Fruit fly (Drosophila melanogaster) whole organism: ENCODE data around the gene CG3032.
A peak's percentile ranks its signal among the peaks of the same experiment; 100 is the strongest.

Experiments used
- CG8478 ChIP-seq: fragments of >200 bp; optimal IDR thresholded peaks from 2 replicates; lab custom pipeline; 2018; ENCODE audit warnings: inconsistent platforms
- Dll ChIP-seq: fragments of >200 bp; optimal IDR thresholded peaks from 2 replicates; lab custom pipeline; 2017
- EcR ChIP-seq, 2 experiments: fragments of >200 bp; optimal IDR thresholded peaks; 2 replicates each; lab custom pipeline; 2017; ENCODE audit warnings: missing biosample characterization in 2 of 2, missing genetic modification characterization in 2 of 2, missing genetic modification reagents in 2 of 2
- pan ChIP-seq: fragments of >200 bp; optimal IDR thresholded peaks from 2 replicates; lab custom pipeline; 2017
- psq ChIP-seq: fragments of >200 bp; optimal IDR thresholded peaks from 2 replicates; lab custom pipeline; 2017
- usp ChIP-seq: fragments of >200 bp; optimal IDR thresholded peaks from 2 replicates; lab custom pipeline; 2017; ENCODE audit warnings: missing biosample characterization, missing genetic modification characterization, mixed read lengths

CG3032 gene

DNA sequence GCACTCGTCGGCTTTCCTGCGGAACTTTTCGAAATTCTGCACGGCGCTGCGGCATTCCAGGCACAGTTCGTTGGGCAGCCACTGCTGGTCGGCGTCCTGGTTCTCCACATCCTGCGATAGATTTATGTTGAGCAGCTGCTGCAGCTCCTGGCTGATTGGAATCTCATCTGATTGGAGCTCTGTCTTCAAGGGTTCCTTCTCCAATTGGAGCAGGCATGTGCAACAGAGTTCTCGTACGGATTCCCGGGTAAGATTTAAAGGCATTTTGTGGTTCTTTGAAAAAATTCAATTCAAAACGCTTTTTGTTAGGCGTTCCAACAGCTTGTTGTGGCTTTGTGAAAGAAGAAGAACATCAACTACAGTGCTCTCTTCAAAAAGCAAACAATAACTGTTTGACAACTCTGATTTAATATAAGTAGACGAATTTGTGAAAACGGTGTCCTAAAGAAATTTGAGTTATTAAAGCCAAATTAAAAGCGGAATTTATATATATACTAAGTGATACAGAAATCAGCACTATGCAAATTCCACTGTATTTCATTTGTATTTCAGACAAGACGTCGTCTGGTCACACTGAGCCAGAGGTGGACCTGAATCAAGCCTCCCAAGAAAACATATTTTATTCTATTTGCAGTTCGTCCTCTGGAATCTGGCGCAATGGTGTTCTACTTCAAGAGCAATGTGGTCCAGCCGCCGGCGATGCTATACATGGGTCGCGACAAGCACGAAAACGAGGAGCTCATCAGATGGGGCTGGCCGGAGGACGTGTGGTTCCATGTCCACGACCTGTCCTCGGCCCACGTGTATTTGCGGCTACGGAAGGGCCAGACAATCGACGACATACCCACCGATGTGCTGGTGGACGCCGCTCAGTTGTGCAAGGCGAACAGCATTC is at the start of gene CG3032, which contains the start of gene CG4593:
Gene CG3032, minus strand, starts transcription at position 562 of the 895 bp plus-strand sequence.
Gene CG4593, plus strand, starts transcription at position 568 of the 895 bp plus-strand sequence.
- TF ChIP-seq psq (lab: Kevin White, UChicago), result no peak
- no peak for TF ChIP-seq Dll (lab: Kevin White, UChicago)
- TF ChIP-seq EcR (GFP tag; optimal IDR thresholded peaks at IDR 0.05; lab: Kevin White, UChicago), result no peak
- no peak for TF ChIP-seq pan (lab: Kevin White, UChicago)
- TF ChIP-seq usp, result no peak
- no peak for TF ChIP-seq CG8478 (lab: Kevin White, UChicago)

DNA sequence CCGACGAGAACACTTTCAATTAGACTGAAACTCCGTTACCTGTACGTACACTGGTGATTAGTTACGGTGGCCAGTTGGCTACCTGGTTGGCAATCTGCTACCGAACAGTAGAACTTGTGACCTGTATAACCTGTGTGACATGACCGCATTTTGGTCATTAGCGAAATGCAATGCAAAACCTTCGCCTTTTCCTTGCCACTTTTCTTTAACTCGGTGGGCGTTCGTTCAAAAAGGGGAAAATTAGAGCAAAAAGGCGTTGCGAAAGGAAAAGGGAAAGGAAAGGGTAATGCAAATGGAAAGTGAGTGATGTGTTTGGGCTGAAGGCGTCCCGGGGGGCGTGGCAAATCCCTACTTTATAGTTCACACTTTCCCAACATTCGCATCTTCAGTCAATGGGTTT is 45.3 kb upstream of the CG3032 start:
- TF ChIP-seq pan (lab: Kevin White, UChicago) (no peak), psq (lab: Kevin White, UChicago) (no peak), CG8478 (lab: Kevin White, UChicago) (no peak)

DNA sequence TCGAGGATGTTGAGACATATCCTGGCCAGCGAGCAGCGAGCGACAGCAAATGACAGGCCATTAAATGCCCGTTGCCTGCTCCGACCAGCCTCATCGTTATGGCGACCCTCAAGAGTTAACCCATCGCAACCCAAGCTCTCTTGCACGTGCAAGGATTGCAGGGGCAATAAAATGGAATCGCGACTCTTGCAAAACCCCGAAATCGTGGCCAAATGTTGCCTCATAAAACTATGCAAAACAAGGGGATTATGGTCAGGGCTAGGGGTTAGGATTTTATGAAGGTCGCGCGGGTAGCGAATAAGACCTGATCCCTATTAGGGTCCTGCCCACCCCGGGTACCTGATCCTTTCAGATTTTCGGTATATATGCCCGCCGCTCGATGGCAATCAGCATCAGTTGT is 35.4 kb upstream of the CG3032 start, which contains the start of gene nullo:
Gene nullo, plus strand, starts transcription at position 390 of the 400 bp plus-strand sequence.
- TF ChIP-seq pan (lab: Kevin White, UChicago) (no peak), usp (no peak), CG8478 (lab: Kevin White, UChicago) (no peak), EcR (GFP tag; optimal IDR thresholded peaks at IDR 0.05; lab: Kevin White, UChicago) (no peak), Dll (lab: Kevin White, UChicago) (no peak), psq (lab: Kevin White, UChicago) (no peak)

DNA sequence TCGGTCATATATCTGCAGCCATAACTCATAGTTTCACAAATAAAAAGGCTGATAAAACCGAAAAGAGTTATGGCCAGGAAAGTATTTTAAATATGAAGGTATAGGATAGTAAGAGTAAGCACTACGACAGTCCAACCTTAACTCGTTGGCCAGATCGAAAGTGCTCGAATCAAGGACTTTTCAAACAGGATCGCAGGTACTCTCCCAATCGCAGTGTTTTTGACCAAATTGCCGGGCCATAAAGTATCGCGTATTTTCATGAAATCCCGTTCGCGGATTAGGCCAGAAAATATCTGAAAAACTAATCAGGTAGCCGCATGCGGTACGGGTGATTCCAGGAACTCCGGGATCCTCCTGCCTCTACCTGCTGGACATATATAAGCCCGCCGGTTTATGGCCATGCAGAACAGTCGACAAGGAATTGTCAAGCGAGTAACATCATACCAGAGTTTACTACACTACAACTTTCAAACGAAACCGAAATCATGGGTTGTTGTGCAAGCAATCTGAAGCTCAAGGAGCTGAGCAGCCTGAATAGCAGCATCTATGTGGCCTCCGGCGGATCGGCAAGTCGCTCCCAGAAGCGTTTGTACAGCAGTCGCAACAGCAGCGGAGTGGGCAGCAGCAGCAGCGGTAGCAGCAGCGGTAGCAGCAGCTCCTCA is 26.7 kb upstream of the CG3032 start, which contains the start of gene CG14427:
Gene CG14427, plus strand, starts transcription at position 399 of the 662 bp plus-strand sequence.
- TF ChIP-seq pan (lab: Kevin White, UChicago) (no peak), usp (no peak), Dll (lab: Kevin White, UChicago) (no peak)

DNA sequence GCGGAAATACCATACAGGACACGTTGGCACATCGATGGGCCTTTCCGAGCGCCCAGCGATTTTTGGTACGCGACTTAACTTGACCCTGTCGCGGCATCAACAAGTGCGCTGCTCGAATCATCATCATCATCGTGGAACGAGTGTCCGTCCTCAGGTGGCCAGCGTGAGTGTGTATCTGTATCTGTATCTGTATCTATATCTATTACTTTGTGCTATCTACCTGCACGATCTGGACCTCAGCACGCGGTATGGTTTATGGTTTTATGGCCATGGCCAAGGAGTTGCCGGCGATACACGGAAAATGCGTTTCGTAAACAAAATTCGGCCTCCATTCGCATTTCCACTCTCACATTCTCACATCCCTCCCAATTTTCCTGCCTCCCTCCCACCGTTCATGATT is 23.4 kb upstream of the CG3032 start:
- no peak for TF ChIP-seq CG8478 (lab: Kevin White, UChicago)
- TF ChIP-seq usp, result no peak
- TF ChIP-seq EcR (GFP tag; optimal IDR thresholded peaks at IDR 0.05; lab: Kevin White, UChicago), result no peak
- no peak for TF ChIP-seq psq (lab: Kevin White, UChicago)

DNA sequence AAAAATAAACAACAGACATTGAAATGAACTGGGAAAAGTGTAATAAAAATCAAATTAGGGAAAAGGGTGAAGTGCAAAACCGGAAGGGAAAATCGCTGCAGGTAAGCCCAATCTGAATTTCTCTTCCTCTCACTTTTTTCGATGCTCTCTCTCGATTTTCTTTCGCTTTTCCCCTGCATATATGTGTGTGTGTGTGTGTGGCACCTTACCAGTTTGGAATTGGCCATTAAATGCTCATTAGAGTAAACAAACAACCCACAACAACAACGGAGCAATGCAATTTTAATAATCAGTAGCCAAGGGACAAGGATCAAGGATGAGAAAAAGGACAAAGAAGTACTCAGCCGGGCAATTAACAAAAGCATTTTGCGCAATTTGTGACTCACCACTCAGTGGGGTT is 21.2 kb upstream of the CG3032 start:
- no peak for TF ChIP-seq psq (lab: Kevin White, UChicago)
- no peak for TF ChIP-seq EcR (GFP tag; optimal IDR thresholded peaks at IDR 0.05; lab: Kevin White, UChicago)
- no peak for TF ChIP-seq CG8478 (lab: Kevin White, UChicago)
- TF ChIP-seq pan (lab: Kevin White, UChicago), result no peak
- TF ChIP-seq Dll (lab: Kevin White, UChicago), result no peak
- no peak for TF ChIP-seq usp

DNA sequence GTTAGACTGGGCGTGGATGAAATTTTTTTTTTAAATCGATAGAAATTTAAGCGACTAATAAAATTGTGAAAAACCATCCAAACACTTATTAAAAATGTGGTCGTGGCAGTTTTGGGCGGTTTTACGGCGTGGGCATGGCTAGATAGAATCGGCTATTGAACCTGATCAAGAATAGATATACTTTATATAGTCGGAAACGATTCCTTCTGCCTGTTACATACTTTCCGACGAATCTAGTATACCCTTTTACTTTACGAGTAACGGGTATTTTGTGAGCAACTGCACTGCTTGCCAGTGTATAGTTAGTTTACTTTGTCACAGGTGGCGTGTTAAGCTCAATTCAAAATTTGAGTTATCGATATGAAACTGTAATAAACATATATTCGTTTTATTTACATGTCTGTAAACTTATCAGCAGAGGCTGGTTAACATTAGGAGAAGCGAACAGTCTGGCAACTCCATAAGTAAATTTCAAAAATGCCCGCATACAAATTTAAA is 1.3 kb upstream of the CG3032 start:
- TF ChIP-seq psq (lab: Kevin White, UChicago) (no peak), CG8478 (lab: Kevin White, UChicago) (no peak), Dll (lab: Kevin White, UChicago) (no peak), usp (no peak), pan (lab: Kevin White, UChicago) (peak; percentile 66), EcR (GFP tag; optimal IDR thresholded peaks at IDR 0.05; lab: Kevin White, UChicago) (no peak)

DNA sequence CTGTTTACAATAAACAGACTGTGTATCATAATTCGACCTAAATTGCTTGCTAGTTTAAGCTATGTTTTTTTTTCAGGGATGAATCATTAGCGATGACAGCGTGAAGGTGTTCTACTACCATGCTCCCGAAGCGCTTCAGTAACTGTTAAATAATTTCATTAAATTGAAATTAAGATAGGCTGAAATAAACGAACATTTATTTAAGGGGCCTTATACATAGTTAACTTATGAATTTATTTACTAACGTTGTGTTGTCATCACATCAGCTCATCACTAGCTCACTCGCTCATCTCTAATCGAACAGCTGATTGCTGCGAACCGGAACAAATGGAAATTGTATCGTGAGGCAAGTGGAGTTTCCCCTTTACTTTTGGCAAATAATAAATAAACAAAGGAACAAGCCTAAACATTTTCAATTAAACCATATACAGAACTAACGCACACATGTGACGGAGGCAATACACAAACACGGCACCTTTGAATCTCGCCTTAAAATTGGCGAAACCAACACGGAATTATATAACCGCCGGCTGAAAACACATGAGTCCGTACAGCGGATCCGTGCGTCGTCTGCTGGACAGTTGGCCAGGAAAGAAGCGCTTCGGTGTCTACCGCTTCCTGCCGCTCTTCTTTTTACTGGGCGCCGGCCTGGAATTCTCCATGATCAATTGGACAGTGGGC is 2.5 kb downstream of the CG3032 start, which contains the start of the genes cm, sloth1 and sloth2:
Gene cm, minus strand, starts transcription at position 83 of the 681 bp plus-strand sequence.
Gene sloth1, plus strand, starts transcription at position 295 of the 681 bp plus-strand sequence.
Gene sloth2, plus strand, starts transcription at position 295 of the 681 bp plus-strand sequence.
- TF ChIP-seq Dll (lab: Kevin White, UChicago), result no peak
- TF ChIP-seq usp, result no peak
- TF ChIP-seq CG8478 (lab: Kevin White, UChicago), result no peak
- no peak for TF ChIP-seq EcR (GFP tag; optimal IDR thresholded peaks at IDR 0.05; lab: Kevin White, UChicago)
- TF ChIP-seq psq (lab: Kevin White, UChicago), result no peak

DNA sequence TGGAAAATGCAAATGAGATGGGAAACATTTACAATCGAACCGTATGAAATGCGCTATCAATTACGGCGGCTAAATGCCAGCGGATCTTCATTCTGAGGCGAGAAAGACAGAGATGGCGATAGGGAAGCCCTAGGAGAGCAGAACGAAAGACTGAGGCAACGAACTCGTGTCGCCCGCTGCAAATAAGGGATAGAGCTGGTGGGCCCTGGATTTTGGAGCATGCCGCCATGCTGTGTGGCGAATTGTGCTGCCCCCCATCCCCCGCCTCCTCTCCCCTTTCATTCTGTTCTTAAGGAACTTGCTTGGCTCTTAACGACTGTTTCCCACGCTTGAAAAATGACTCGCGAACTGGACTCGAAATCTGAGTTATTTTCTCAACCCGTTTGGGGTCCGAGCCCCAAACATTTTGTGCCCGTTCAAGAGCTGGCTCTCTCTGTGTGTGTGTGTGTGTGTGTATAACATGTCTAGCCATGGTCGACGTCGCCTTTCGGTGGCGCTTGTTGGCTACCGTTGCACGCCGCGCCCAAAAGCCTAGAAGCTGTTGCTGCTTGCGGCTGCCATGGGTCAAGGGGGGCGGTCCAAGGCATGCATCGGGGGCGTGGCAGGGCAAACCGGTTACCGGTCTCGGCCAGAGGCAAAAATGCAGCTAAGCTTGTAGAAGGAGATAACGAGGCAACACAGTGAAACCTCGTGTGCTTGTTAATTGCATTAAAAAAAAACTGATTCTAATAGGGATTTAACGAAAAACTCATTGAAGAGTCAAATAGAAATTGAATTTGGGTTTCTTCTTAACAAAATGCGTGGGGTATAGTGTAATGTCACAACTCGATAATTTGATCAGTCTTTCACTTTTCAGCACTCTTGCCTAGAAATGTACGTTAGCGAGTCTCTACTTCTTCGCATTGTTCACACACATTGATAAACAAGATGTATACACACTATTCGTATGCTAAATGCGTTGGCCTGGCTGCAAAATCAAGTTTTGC is 5.3 kb downstream of the CG3032 start:
- TF ChIP-seq pan (lab: Kevin White, UChicago) (no peak), EcR (GFP tag; optimal IDR thresholded peaks at IDR 0.05; lab: Kevin White, UChicago) (peak in 1 of 2 experiments; percentile 62), psq (lab: Kevin White, UChicago) (no peak), Dll (lab: Kevin White, UChicago) (no peak)

DNA sequence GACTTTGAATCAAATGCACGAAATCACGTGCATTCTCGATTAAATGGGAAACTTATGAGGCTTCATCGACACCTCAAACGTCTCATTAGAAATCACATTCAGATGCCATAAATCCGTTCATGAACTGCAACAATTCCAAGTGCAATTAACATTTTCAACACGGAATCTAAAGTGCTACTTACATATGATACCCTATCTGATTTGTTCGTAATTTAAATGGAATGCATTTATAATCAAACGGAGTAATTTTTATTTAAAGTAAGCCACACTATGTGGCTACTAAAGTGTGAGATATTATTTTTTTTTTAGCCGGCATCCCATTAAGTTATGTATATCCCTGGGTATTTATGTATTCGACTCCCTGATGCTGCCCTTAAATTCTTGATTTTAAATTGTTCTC is 6.0 kb downstream of the CG3032 start:
- TF ChIP-seq usp, result no peak
- no peak for TF ChIP-seq pan (lab: Kevin White, UChicago)
- no peak for TF ChIP-seq EcR (GFP tag; optimal IDR thresholded peaks at IDR 0.05; lab: Kevin White, UChicago)
- no peak for TF ChIP-seq CG8478 (lab: Kevin White, UChicago)
- TF ChIP-seq Dll (lab: Kevin White, UChicago), result no peak
- TF ChIP-seq psq (lab: Kevin White, UChicago), result no peak
